Fruit fly (Drosophila melanogaster): Measurements from ENCODE around the gene UGP.

Gene UGP

dm6 chr3L:9391340-9391980, 32.7 kb upstream of the UGP start:
- TF ChIP-seq CG12605 (GFP tag; IDR thresholded peaks at IDR 0.05) (no peak), EcR (GFP tag; optimal IDR thresholded peaks at IDR 0.05) (peak; percentile 33), CG13204 (GFP tag; optimal IDR thresholded peaks at IDR 0.05) (no peak)

DNA sequence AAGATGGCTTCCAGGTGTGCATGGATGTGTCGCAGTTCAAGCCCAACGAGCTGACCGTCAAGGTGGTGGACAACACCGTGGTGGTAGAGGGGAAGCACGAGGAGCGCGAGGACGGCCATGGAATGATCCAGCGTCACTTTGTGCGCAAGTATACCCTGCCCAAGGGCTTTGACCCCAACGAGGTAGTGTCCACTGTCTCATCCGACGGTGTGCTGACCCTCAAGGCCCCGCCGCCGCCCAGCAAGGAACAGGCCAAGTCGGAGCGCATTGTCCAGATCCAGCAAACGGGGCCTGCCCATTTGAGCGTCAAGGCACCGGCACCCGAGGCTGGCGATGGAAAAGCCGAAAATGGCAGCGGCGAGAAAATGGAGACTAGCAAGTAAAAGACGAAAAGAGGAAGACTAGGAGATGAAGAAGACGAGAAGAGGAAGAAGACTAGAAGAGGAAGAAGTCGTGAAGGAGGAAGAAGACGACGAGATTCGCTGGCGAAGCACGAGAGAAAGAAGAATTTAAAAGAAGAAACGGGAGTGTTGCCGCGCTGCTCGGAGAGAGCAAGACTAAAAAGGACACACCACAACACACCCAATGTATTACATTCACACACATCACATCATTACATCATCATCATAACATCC, 25.8 kb upstream of the UGP start:
- TF ChIP-seq EcR (GFP tag; optimal IDR thresholded peaks at IDR 0.05) (peak; percentile 76), CG13204 (GFP tag; optimal IDR thresholded peaks at IDR 0.05) (no peak)

DNA sequence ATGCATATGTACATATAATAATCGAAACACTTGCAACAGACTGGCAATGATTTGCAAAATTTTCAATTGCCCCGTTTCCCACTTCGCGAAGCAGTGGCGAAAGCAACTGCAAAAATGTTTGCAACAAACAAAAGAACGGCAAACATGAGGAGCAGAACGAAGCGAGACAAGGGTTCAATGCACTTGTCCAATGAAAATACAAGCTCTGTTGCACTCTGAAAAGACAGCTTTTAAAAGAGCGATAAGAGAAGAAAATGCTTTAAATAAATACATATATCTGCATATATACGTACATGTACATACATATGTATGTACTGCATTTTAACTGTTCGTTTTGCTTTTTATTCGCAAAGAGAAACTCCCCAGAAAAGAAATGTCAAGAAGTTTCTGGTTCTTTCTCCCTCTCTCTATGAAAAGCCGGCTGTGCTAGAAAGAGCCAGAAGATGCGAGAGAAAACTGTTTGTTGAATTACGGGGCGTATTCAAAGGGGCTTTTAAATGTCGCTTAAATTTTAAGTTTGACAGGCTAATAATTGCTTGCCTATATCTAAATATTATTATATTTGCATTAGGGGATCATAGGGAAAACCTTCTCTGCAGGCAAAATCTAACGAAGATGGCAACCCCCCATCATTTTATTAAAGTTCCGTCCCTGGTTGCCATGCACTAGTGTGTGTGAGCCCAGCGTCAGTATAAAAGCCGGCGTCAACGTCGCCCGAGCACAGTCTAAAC, 24.8 kb upstream of the UGP start, which contains the start of gene Hsp27:
Hsp27 (plus strand) TSS at position 719 of the 731 bp plus-strand sequence.
- peak; percentile 99 for TF ChIP-seq rn (GFP tag; IDR thresholded peaks at IDR 0.05)
- TF ChIP-seq CG15710 (tag; optimal IDR thresholded peaks at IDR 0.05) = peak; percentile 100
- peak; percentile 98 for TF ChIP-seq CG13204 (GFP tag; optimal IDR thresholded peaks at IDR 0.05)
- peak; percentile 100 for TF ChIP-seq D1 (tag; optimal IDR thresholded peaks at IDR 0.05)
- TF ChIP-seq CG10348 (GFP tag; IDR thresholded peaks at IDR 0.05) = peak; percentile 99
- peak; percentile 100 for TF ChIP-seq Pif1B (GFP tag; optimal IDR thresholded peaks at IDR 0.05)
- TF ChIP-seq CG34367 (tag; optimal IDR thresholded peaks at IDR 0.05) = peak; percentile 99
- peak; percentile 100 for TF ChIP-seq CG32121 (GFP tag; IDR thresholded peaks at IDR 0.05)
- peak; percentile 100 for TF ChIP-seq Pif1A (GFP tag; optimal IDR thresholded peaks at IDR 0.05)
- peak; percentile 100 for TF ChIP-seq Snoo (tag; optimal IDR thresholded peaks at IDR 0.05)
- TF ChIP-seq Ets98B (GFP tag; IDR thresholded peaks at IDR 0.05) = peak; percentile 100
- TF ChIP-seq CG17806 (tag; optimal IDR thresholded peaks at IDR 0.05) = peak; percentile 100
- peak; percentile 100 for TF ChIP-seq CG14655 (GFP tag; optimal IDR thresholded peaks at IDR 0.05)
- TF ChIP-seq CG8159 (tag; optimal IDR thresholded peaks at IDR 0.05) = peak; percentile 100
- peak; percentile 100 for TF ChIP-seq CG12605 (GFP tag; IDR thresholded peaks at IDR 0.05)
- peak; percentile 96 for TF ChIP-seq EcR (GFP tag; optimal IDR thresholded peaks at IDR 0.05)
- peak; percentile 100 for TF ChIP-seq fd96Ca (GFP tag; IDR thresholded peaks at IDR 0.05)
- peak; percentile 99 for TF ChIP-seq gl (tag; optimal IDR thresholded peaks at IDR 0.05)
- peak; percentile 100 for TF ChIP-seq CG4496 (GFP tag; IDR thresholded peaks at IDR 0.05)
- TF ChIP-seq CG9948 (tag; optimal IDR thresholded peaks at IDR 0.05) = peak; percentile 100
- peak; percentile 100 for TF ChIP-seq CG8301 (tag; optimal IDR thresholded peaks at IDR 0.05)

dm6 chr3L:9381602-9382001, 22.9 kb upstream of the UGP start, which contains the start of gene Hsp23:
Gene Hsp23 (plus strand): TSS chr3L:9381882.
- peak; percentile 80 for TF ChIP-seq EcR (GFP tag; optimal IDR thresholded peaks at IDR 0.05)
- TF ChIP-seq CG4496 (GFP tag; IDR thresholded peaks at IDR 0.05) = peak; percentile 53; the same call in 1 of the 3 replicates
- no peak for TF ChIP-seq D1 (tag; optimal IDR thresholded peaks at IDR 0.05)
- no peak for TF ChIP-seq rn (GFP tag; IDR thresholded peaks at IDR 0.05)
- TF ChIP-seq Pif1B (GFP tag; optimal IDR thresholded peaks at IDR 0.05) = peak; percentile 35
- peak; percentile 56; the same call in 1 of the 2 replicates for TF ChIP-seq CG32121 (GFP tag; IDR thresholded peaks at IDR 0.05)
- TF ChIP-seq fd96Ca (GFP tag; IDR thresholded peaks at IDR 0.05) = 0 out of 3 replicates have a peak, but pooled peaks have one; percentile 34
- TF ChIP-seq CG17806 (tag; optimal IDR thresholded peaks at IDR 0.05) = no peak
- peak; percentile 51 for TF ChIP-seq Snoo (tag; optimal IDR thresholded peaks at IDR 0.05)
- peak; percentile 6 for TF ChIP-seq CG15710 (tag; optimal IDR thresholded peaks at IDR 0.05)
- TF ChIP-seq gl (tag; optimal IDR thresholded peaks at IDR 0.05) = peak; percentile 16
- TF ChIP-seq CG10348 (GFP tag; IDR thresholded peaks at IDR 0.05) = no peak
- TF ChIP-seq CG13204 (GFP tag; optimal IDR thresholded peaks at IDR 0.05) = peak; percentile 19
- peak; percentile 9 for TF ChIP-seq CG34367 (tag; optimal IDR thresholded peaks at IDR 0.05)
- TF ChIP-seq CG8159 (tag; optimal IDR thresholded peaks at IDR 0.05) = no peak
- TF ChIP-seq CG8301 (tag; optimal IDR thresholded peaks at IDR 0.05) = peak; percentile 5
- TF ChIP-seq Pif1A (GFP tag; optimal IDR thresholded peaks at IDR 0.05) = no peak
- peak; percentile 59 for TF ChIP-seq CG12605 (GFP tag; IDR thresholded peaks at IDR 0.05)
- no peak for TF ChIP-seq CG9948 (tag; optimal IDR thresholded peaks at IDR 0.05)
- TF ChIP-seq Ets98B (GFP tag; IDR thresholded peaks at IDR 0.05) = 0 out of 2 replicates have a peak, but pooled peaks have one; percentile 39
- peak; percentile 24 for TF ChIP-seq CG14655 (GFP tag; optimal IDR thresholded peaks at IDR 0.05)

DNA sequence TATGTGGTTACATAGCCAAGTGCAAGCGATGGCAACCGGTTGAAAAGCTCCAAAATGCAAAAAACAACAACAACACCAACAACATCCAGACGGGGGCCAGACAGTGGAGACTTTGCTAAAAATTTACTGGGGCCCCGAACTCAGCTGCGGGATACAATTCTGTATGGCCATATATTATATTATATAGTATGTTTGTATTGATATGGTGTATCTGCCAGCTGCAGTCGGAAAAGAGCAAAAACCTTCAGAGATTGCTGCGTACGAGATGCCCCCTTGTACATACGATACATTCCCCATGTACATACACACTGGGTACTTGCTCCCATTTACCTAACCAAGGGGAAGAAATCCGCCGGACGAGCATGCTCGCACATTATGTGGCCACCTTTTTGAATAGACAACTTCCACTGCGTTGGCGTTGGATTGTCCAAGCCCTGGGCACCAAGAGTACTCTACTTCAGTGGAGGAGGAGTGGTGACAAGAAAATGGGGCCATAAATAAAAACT, 21.7 kb upstream of the UGP start:
- TF ChIP-seq Snoo (tag; optimal IDR thresholded peaks at IDR 0.05) (peak; percentile 76), CG8159 (tag; optimal IDR thresholded peaks at IDR 0.05) (no peak), D1 (tag; optimal IDR thresholded peaks at IDR 0.05) (no peak), CG17806 (tag; optimal IDR thresholded peaks at IDR 0.05) (no peak), EcR (GFP tag; optimal IDR thresholded peaks at IDR 0.05) (peak; percentile 88), CG13204 (GFP tag; optimal IDR thresholded peaks at IDR 0.05) (no peak), CG12605 (GFP tag; IDR thresholded peaks at IDR 0.05) (no peak), rn (GFP tag; IDR thresholded peaks at IDR 0.05) (no peak)
